Worm (Caenorhabditis elegans): ENCODE data around the gene rabr-3.

rabr-3 gene

ce11 chrV:16195379-16195778, at the start of gene rabr-3:
Gene rabr-3, plus strand, starts transcription at chrV:16195679.
- TF ChIP-seq syd-9 (tag; optimal IDR thresholded peaks at IDR 0.05), result no peak
- no peak for TF ChIP-seq eyg-1 (tag; optimal IDR thresholded peaks at IDR 0.05)
- TF ChIP-seq rnt-1 (tag; optimal IDR thresholded peaks at IDR 0.05), result no peak
- no peak for TF ChIP-seq nfya-1 (tag; optimal IDR thresholded peaks at IDR 0.05)
- TF ChIP-seq ceh-48 (tag; optimal IDR thresholded peaks at IDR 0.05), result no peak
- no peak for TF ChIP-seq nhr-232 (tag; optimal IDR thresholded peaks at IDR 0.05)
- TF ChIP-seq K09A11.1 (tag; optimal IDR thresholded peaks at IDR 0.05; ENCODE audit: insufficient read depth), result no peak
- TF ChIP-seq pros-1 (tag; optimal IDR thresholded peaks at IDR 0.05), result no peak
- TF ChIP-seq ceh-9 (tag; optimal IDR thresholded peaks at IDR 0.05), result no peak
- TF ChIP-seq hlh-30 (tag; optimal IDR thresholded peaks at IDR 0.05; ENCODE audit: insufficient read depth), result no peak
- no peak for TF ChIP-seq npax-4 (tag; optimal IDR thresholded peaks at IDR 0.05)
- no peak for TF ChIP-seq mec-3 (tag; optimal IDR thresholded peaks at IDR 0.05; ENCODE audit: borderline replicate concordance)
- TF ChIP-seq ahr-1 (tag; optimal IDR thresholded peaks at IDR 0.05), result no peak
- no peak for TF ChIP-seq ets-4 (tag; optimal IDR thresholded peaks at IDR 0.05)
- no peak for TF ChIP-seq sox-4 (tag; optimal IDR thresholded peaks at IDR 0.05)
- TF ChIP-seq ceh-30 (tag; optimal IDR thresholded peaks at IDR 0.05), result no peak

DNA sequence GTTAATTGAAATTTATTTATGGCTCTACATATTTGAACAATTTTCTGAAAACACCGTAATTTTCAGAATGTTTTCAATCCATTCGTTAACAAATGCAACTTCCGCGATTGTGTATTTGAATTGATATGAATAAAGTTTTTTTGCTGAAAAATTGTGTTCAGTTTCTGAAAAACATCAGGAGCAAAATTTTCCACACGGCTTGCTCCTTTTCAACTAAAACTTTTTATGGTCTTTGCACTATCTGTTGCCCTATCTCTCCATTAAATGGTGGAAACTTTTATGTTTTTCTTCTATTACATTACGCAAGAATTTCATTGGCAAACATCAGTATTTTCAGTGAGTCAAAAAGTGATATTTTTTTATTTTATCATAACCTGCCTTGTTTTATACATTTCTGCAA, 46.7 kb upstream of the rabr-3 start, which contains the start of gene F10A3.4:
TSS of gene F10A3.4 (plus strand) at position 301 of the 400 bp plus-strand sequence.
- TF ChIP-seq ets-4 (tag; optimal IDR thresholded peaks at IDR 0.05) (no peak), ceh-30 (tag; optimal IDR thresholded peaks at IDR 0.05) (no peak), dmd-4 (tag; optimal IDR thresholded peaks at IDR 0.05; ENCODE audit: borderline replicate concordance) (no peak), unc-55 (GFP tag; optimal IDR thresholded peaks at IDR 0.05) (no peak), Y22D7AL.16 (tag; optimal IDR thresholded peaks at IDR 0.05) (no peak), elt-2 (tag; optimal IDR thresholded peaks at IDR 0.05) (no peak), mec-3 (tag; optimal IDR thresholded peaks at IDR 0.05; ENCODE audit: borderline replicate concordance) (no peak), rnt-1 (tag; optimal IDR thresholded peaks at IDR 0.05) (no peak), K09A11.1 (tag; optimal IDR thresholded peaks at IDR 0.05; ENCODE audit: insufficient read depth) (no peak), hlh-15 (tag; optimal IDR thresholded peaks at IDR 0.05) (no peak), fax-1 (tag; optimal IDR thresholded peaks at IDR 0.05) (no peak), ceh-9 (tag; optimal IDR thresholded peaks at IDR 0.05) (no peak)

ce11 chrV:16153375-16153774, 42.1 kb upstream of the rabr-3 start, which contains the start of gene str-254:
Gene str-254, minus strand, starts transcription at chrV:16153475.
- no peak for TF ChIP-seq pros-1 (tag; optimal IDR thresholded peaks at IDR 0.05)
- TF ChIP-seq pax-1 (tag; optimal IDR thresholded peaks at IDR 0.05), result no peak

DNA sequence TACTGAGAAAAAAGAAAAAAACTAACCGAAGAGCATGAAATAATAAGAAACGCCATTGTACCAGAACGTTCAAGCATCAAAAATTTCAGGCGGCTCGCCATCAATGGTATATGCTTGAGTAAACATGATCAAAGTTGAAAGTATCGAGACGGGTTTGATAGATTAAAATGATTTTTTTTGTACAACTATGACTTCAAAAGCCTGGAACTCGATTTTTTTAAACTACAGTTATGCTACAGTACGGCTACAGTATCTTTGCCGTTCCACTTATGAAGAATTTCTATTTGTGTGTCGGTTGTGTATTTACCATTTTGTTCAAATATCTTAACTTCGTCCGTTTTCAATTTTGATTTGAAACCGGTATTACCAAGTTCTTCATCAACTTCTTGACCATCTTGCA, 40.4 kb upstream of the rabr-3 start, which contains the start of gene str-97:
TSS of gene str-97 (minus strand) at position 101 of the 400 bp plus-strand sequence.
- TF ChIP-seq madf-2 (tag; optimal IDR thresholded peaks at IDR 0.05) (no peak), ama-1 (optimal IDR thresholded peaks at IDR 0.05) (no peak), lin-11 (tag; optimal IDR thresholded peaks at IDR 0.05) (no peak), sdc-2 (tag; optimal IDR thresholded peaks at IDR 0.05) (no peak), syd-9 (tag; optimal IDR thresholded peaks at IDR 0.05) (no peak), npax-4 (tag; optimal IDR thresholded peaks at IDR 0.05) (no peak), tbx-7 (tag; optimal IDR thresholded peaks at IDR 0.05) (no peak), Y22D7AL.16 (tag; optimal IDR thresholded peaks at IDR 0.05) (no peak), che-1 (tag; optimal IDR thresholded peaks at IDR 0.05) (no peak)

DNA sequence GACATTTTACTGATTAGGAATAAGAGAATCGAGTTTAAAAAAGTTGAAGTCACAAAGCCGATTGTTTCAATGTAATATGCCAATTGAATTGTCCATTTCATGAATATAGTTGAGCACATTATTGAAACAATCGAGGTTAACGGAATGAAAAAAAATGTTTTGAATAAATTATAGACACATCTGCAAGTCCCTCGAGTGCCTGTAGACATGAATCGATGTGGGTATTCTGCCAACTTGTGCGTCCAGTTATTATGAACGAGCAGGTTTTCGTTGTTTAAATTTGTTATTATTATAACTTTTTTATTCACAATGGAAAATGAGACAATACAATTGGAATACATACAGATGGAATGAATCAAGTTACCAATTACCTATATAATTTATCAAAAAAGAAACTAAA, 37.1 kb upstream of the rabr-3 start, which contains the start of gene str-99:
TSS of gene str-99 (minus strand) at position 101 of the 400 bp plus-strand sequence.
- no peak for TF ChIP-seq pax-1 (tag; optimal IDR thresholded peaks at IDR 0.05)
- no peak for TF ChIP-seq ceh-14 (tag; optimal IDR thresholded peaks at IDR 0.05)
- no peak for TF ChIP-seq dmd-4 (tag; optimal IDR thresholded peaks at IDR 0.05; ENCODE audit: borderline replicate concordance)
- TF ChIP-seq mec-3 (tag; optimal IDR thresholded peaks at IDR 0.05; ENCODE audit: borderline replicate concordance), result no peak
- TF ChIP-seq ama-1 (optimal IDR thresholded peaks at IDR 0.05), result no peak
- no peak for TF ChIP-seq lim-6 (tag; optimal IDR thresholded peaks at IDR 0.05)
- TF ChIP-seq nhr-11 (tag; optimal IDR thresholded peaks at IDR 0.05), result no peak

All from whole organism, late embryonic.